Worm (Caenorhabditis elegans) whole organism, L1 larva: ENCODE data around the gene sre-45.

Experiments
- C04F5.9 ChIP-seq: sonication (generic microtip); optimal IDR thresholded peaks from 2 replicates; lab custom pipeline; 2016; ENCODE audit warnings: missing genetic modification characterization, missing compliant biosample characterization
- C34B4.2 ChIP-seq: sonication (generic microtip); optimal IDR thresholded peaks from 2 replicates; lab custom pipeline; 2017; ENCODE audit warnings: mild to moderate bottlenecking, missing genetic modification characterization, missing compliant biosample characterization
- aly-2 ChIP-seq: fragments of 150-350 bp; optimal IDR thresholded peaks from 2 replicates; lab custom pipeline; 2014; ENCODE audit warnings: missing biosample characterization, missing genetic modification characterization
- ama-1 ChIP-seq: fragments of 150-350 bp; optimal IDR thresholded peaks from 2 replicates; lab custom pipeline; 2014
- ceh-63 ChIP-seq: fragments of 200-800 bp; sonication (Bioruptor generic); optimal IDR thresholded peaks from 2 replicates; lab custom pipeline; 2018; ENCODE audit warnings: mild to moderate bottlenecking, missing genetic modification characterization, missing compliant biosample characterization
- ceh-8 ChIP-seq: fragments of 200-800 bp; sonication (Bioruptor generic); optimal IDR thresholded peaks from 2 replicates; lab custom pipeline; 2018; ENCODE audit warnings: mild to moderate bottlenecking, missing genetic modification characterization, moderate library complexity, missing compliant biosample characterization
- ceh-82 ChIP-seq, 3 experiments: fragments of 150-350 bp in 1 of 3; sonication (generic microtip) in 2 of 3; optimal IDR thresholded peaks; 2 replicates each; lab custom pipeline; 2014 to 2017; ENCODE audit warnings: missing biosample characterization in 3 of 3, missing genetic modification characterization in 3 of 3
- ceh-90 ChIP-seq: sonication (generic microtip); optimal IDR thresholded peaks from 2 replicates; lab custom pipeline; 2016; ENCODE audit warnings: missing genetic modification characterization, missing compliant biosample characterization
- ces-1 ChIP-seq: fragments of 150-350 bp; optimal IDR thresholded peaks from 2 replicates; lab custom pipeline; 2014; ENCODE audit warnings: missing biosample characterization, missing genetic modification reagents, missing genetic modification characterization
- dsc-1 ChIP-seq: sonication (generic microtip); optimal IDR thresholded peaks from 2 replicates; lab custom pipeline; 2016; ENCODE audit warnings: mild to moderate bottlenecking, missing genetic modification characterization, missing compliant biosample characterization
- efl-1 ChIP-seq, 4 experiments: fragments of 150-350 bp; optimal IDR thresholded peaks in 3 of 4; peaks in 1 of 4; 1 replicate in 1 of 4; 2 replicates in 3 of 4; lab custom pipeline; 2014; ENCODE audit warnings: missing biosample characterization in 2 of 4, missing genetic modification characterization in 2 of 4, missing genetic modification reagents in 2 of 4
- egl-27 ChIP-seq, 2 experiments: fragments of 150-350 bp in 1 of 2; sonication (generic microtip); optimal IDR thresholded peaks; 3 replicates each; lab custom pipeline; 2017 to 2018; ENCODE audit warnings: missing biosample characterization in 2 of 2, missing genetic modification characterization in 2 of 2, missing genetic modification reagents in 2 of 2
- elt-3 ChIP-seq, 6 experiments: fragments of 150-350 bp in 1 of 6; sonication (generic microtip); optimal IDR thresholded peaks; 2 replicates each; lab custom pipeline; 2017 to 2018; ENCODE audit warnings: missing biosample characterization in 6 of 6, missing genetic modification characterization in 6 of 6, inconsistent platforms in 1 of 6
- fkh-10 ChIP-seq: sonication (generic microtip); optimal IDR thresholded peaks from 2 replicates; lab custom pipeline; 2017; ENCODE audit warnings: missing biosample characterization, missing genetic modification reagents, missing genetic modification characterization
- grh-1 ChIP-seq: fragments of 200-800 bp; sonication (Bioruptor generic); IDR thresholded peaks from 2 replicates; pipeline ENCODE4 v1.3.6; 2022; ENCODE audit warnings: missing genetic modification reagents, missing genetic modification characterization, missing compliant biosample characterization
- irx-1 ChIP-seq: sonication (generic microtip); optimal IDR thresholded peaks from 2 replicates; lab custom pipeline; 2016; ENCODE audit warnings: missing genetic modification characterization, missing compliant biosample characterization
- lin-13 ChIP-seq: fragments of 150-350 bp; optimal IDR thresholded peaks from 2 replicates; lab custom pipeline; 2014; ENCODE audit warnings: missing biosample characterization, missing genetic modification reagents, missing genetic modification characterization
- lin-14 ChIP-seq: fragments of 200-800 bp; sonication (Bioruptor generic); optimal IDR thresholded peaks from 2 replicates; lab custom pipeline; 2018; ENCODE audit warnings: mild to moderate bottlenecking, missing genetic modification characterization, moderate library complexity, missing compliant biosample characterization
- lin-15B ChIP-seq: fragments of 150-350 bp; sonication (generic microtip); optimal IDR thresholded peaks from 3 replicates; lab custom pipeline; 2014; ENCODE audit warnings: missing biosample characterization, missing genetic modification characterization
- lir-3 ChIP-seq: sonication (generic microtip); optimal IDR thresholded peaks from 2 replicates; lab custom pipeline; 2016; ENCODE audit warnings: mild to moderate bottlenecking, missing genetic modification characterization, moderate library complexity, missing compliant biosample characterization; ENCODE audit not compliant: poor library complexity
- nhr-11 ChIP-seq: fragments of 150-350 bp; optimal IDR thresholded peaks from 2 replicates; lab custom pipeline; 2014; ENCODE audit warnings: missing biosample characterization, missing genetic modification characterization
- nhr-12 ChIP-seq: sonication (generic microtip); optimal IDR thresholded peaks from 2 replicates; lab custom pipeline; 2017; ENCODE audit warnings: missing biosample characterization, missing genetic modification characterization
- nhr-20 ChIP-seq: sonication (generic microtip); optimal IDR thresholded peaks from 2 replicates; lab custom pipeline; 2016; ENCODE audit warnings: mild to moderate bottlenecking, missing genetic modification characterization, missing compliant biosample characterization
- nhr-237 ChIP-seq: fragments of 150-350 bp; optimal IDR thresholded peaks from 2 replicates; lab custom pipeline; 2014; ENCODE audit warnings: missing biosample characterization, missing genetic modification characterization
- nhr-28 ChIP-seq: fragments of 150-350 bp; optimal IDR thresholded peaks from 2 replicates; lab custom pipeline; 2014; ENCODE audit warnings: missing biosample characterization, missing genetic modification characterization
- nhr-47 ChIP-seq: sonication (generic microtip); optimal IDR thresholded peaks from 2 replicates; lab custom pipeline; 2016; ENCODE audit warnings: mild to moderate bottlenecking, missing genetic modification characterization, moderate library complexity, missing compliant biosample characterization
- nhr-85 ChIP-seq: sonication (generic microtip); peaks from one replicate; lab custom pipeline; 2016; ENCODE audit warnings: missing genetic modification characterization, inconsistent platforms, missing compliant biosample characterization
- nhr-90 ChIP-seq: sonication (generic microtip); optimal IDR thresholded peaks from 2 replicates; lab custom pipeline; 2016; ENCODE audit warnings: mild to moderate bottlenecking, missing genetic modification characterization, missing compliant biosample characterization; ENCODE audit not compliant: poor library complexity
- rnt-1 ChIP-seq: sonication (generic microtip); optimal IDR thresholded peaks from 2 replicates; lab custom pipeline; 2016; ENCODE audit warnings: mild to moderate bottlenecking, missing genetic modification characterization, moderate library complexity, missing compliant biosample characterization
- skn-1 ChIP-seq: fragments of 150-350 bp; optimal IDR thresholded peaks from 2 replicates; lab custom pipeline; 2014; ENCODE audit warnings: missing biosample characterization, missing genetic modification characterization
- snu-23 ChIP-seq: sonication (generic microtip); optimal IDR thresholded peaks from 2 replicates; lab custom pipeline; 2016; ENCODE audit warnings: missing genetic modification characterization, missing compliant biosample characterization
- sox-4 ChIP-seq: sonication (generic microtip); optimal IDR thresholded peaks from 2 replicates; lab custom pipeline; 2016; ENCODE audit warnings: missing genetic modification characterization, missing compliant biosample characterization
- sup-37 ChIP-seq: fragments of 200-800 bp; sonication (Bioruptor generic); optimal IDR thresholded peaks from 2 replicates; lab custom pipeline; 2018; ENCODE audit warnings: mild to moderate bottlenecking, missing genetic modification characterization, missing compliant biosample characterization
- tbx-2 ChIP-seq: sonication (generic microtip); optimal IDR thresholded peaks from 2 replicates; lab custom pipeline; 2016; ENCODE audit warnings: missing genetic modification characterization, missing compliant biosample characterization
- tlp-1 ChIP-seq: fragments of 150-350 bp; optimal IDR thresholded peaks from 2 replicates; lab custom pipeline; 2014; ENCODE audit warnings: missing biosample characterization, missing genetic modification characterization
- unc-130 ChIP-seq: fragments of 150-350 bp; optimal IDR thresholded peaks from 2 replicates; lab custom pipeline; 2017; ENCODE audit warnings: missing biosample characterization, missing genetic modification characterization, inconsistent platforms
- unc-86 ChIP-seq: sonication (generic microtip); optimal IDR thresholded peaks from 2 replicates; lab custom pipeline; 2016; ENCODE audit warnings: missing genetic modification characterization, missing compliant biosample characterization
- ztf-4 ChIP-seq: fragments of 150-350 bp; optimal IDR thresholded peaks from 2 replicates; lab custom pipeline; 2014; ENCODE audit warnings: missing biosample characterization, missing genetic modification characterization

The sre-45 gene

ce11 chrII:13477230-13477629 is 40.5 kb upstream of the sre-45 start (continued):
- TF ChIP-seq aly-2 (tag; lab: Kevin White, UChicago): no peak
- TF ChIP-seq sox-4 (tag; lab: Kevin White, UChicago): no peak
- TF ChIP-seq fkh-10 (GFP tag; lab: Kevin White, UChicago): peak; percentile 5
- no peak for TF ChIP-seq ceh-63 (GFP tag; lab: Kevin White, UChicago)
- peak; percentile 33 for TF ChIP-seq unc-86 (tag; lab: Kevin White, UChicago)
- TF ChIP-seq ztf-4 (tag; lab: Kevin White, UChicago): no peak
- peak; percentile 41 for TF ChIP-seq skn-1
- TF ChIP-seq unc-130: peak; percentile 58
- peak; percentile 76 for TF ChIP-seq nhr-47 (tag; lab: Kevin White, UChicago)
- TF ChIP-seq lir-3 (tag; lab: Kevin White, UChicago): no peak
- no peak for TF ChIP-seq ceh-90 (tag; lab: Kevin White, UChicago)
- peak; percentile 60 for TF ChIP-seq tbx-2 (tag; lab: Kevin White, UChicago)
- peak; percentile 69 for TF ChIP-seq lin-15B (tag; lab: Kevin White, UChicago)
- TF ChIP-seq rnt-1 (tag; lab: Kevin White, UChicago): peak; percentile 73
- peak; percentile 10 for TF ChIP-seq irx-1 (tag; lab: Kevin White, UChicago)
- TF ChIP-seq tlp-1 (tag; lab: Kevin White, UChicago): no peak
- TF ChIP-seq sup-37 (GFP tag; lab: Kevin White, UChicago): no peak
- TF ChIP-seq lin-13 (GFP tag; lab: Kevin White, UChicago): peak; percentile 36
- no peak for TF ChIP-seq nhr-237 (tag; lab: Kevin White, UChicago)
- TF ChIP-seq nhr-11 (tag; lab: Kevin White, UChicago): no peak
- peak; percentile 64 for TF ChIP-seq dsc-1 (tag; lab: Kevin White, UChicago)
- TF ChIP-seq C34B4.2 (tag; lab: Kevin White, UChicago): no peak
- peak; percentile 58 for TF ChIP-seq nhr-90 (tag; lab: Kevin White, UChicago)
- peak; percentile 50 for TF ChIP-seq lin-14 (GFP tag; lab: Kevin White, UChicago)
- TF ChIP-seq elt-3 (tag; optimal IDR thresholded peaks at IDR 0.05; lab: Kevin White, UChicago): no peak
- no peak for TF ChIP-seq ceh-8 (GFP tag; lab: Kevin White, UChicago)
- peak; percentile 51 to 57 (median 56) for TF ChIP-seq ceh-82 (tag; optimal IDR thresholded peaks at IDR 0.05; lab: Kevin White, UChicago)
- peak; percentile 85 for TF ChIP-seq nhr-85 (tag; lab: Kevin White, UChicago)
- TF ChIP-seq egl-27 (tag; optimal IDR thresholded peaks at IDR 0.05; lab: Kevin White, UChicago): no peak
- 0 out of 2 replicates have a peak, but pooled peaks have one; percentile 26 for TF ChIP-seq grh-1 (GFP tag; lab: Robert Waterston, UW)
- no peak for TF ChIP-seq ces-1 (GFP tag; lab: Kevin White, UChicago)
- TF ChIP-seq ama-1 (lab: Kevin White, UChicago): peak; percentile 4
- TF ChIP-seq C04F5.9 (tag; lab: Kevin White, UChicago): no peak

DNA sequence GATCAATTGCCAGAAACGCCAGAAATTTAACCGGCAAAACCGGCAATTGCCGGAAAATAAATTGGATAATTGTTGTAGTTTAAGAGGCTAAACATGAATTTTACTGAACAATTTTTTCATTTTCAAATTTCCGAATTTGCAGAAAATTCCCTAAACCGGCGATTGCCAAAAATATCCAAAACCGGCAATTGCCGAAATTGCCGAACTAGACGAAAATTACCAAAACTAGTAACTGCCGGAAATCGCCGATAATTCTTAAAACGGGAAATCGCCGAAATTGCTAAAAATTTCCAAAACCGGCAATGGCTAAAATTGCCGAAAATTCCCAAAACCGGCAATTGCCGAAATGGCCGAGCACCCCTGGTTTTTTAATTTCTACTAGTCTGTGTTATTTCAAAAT is 38.3 kb upstream of the sre-45 start:
- no peak for TF ChIP-seq efl-1 (optimal IDR thresholded peaks at IDR 0.05; lab: Kevin White, UChicago)
- TF ChIP-seq efl-1 (GFP tag; optimal IDR thresholded peaks at IDR 0.05 in 1 of 2; lab: Kevin White, UChicago): peak in 1 of 2 experiments; percentile 65
- no peak for TF ChIP-seq nhr-28 (tag; lab: Kevin White, UChicago)
- no peak for TF ChIP-seq nhr-85 (tag; lab: Kevin White, UChicago)
- no peak for TF ChIP-seq nhr-20 (tag; lab: Kevin White, UChicago)
- no peak for TF ChIP-seq nhr-12 (tag; lab: Kevin White, UChicago)
- TF ChIP-seq C04F5.9 (tag; lab: Kevin White, UChicago): no peak
- no peak for TF ChIP-seq tlp-1 (tag; lab: Kevin White, UChicago)
- TF ChIP-seq snu-23 (GFP tag; lab: Kevin White, UChicago): no peak
